Fruit fly (Drosophila melanogaster): Measurements from ENCODE around the gene CG2120.

DNA sequence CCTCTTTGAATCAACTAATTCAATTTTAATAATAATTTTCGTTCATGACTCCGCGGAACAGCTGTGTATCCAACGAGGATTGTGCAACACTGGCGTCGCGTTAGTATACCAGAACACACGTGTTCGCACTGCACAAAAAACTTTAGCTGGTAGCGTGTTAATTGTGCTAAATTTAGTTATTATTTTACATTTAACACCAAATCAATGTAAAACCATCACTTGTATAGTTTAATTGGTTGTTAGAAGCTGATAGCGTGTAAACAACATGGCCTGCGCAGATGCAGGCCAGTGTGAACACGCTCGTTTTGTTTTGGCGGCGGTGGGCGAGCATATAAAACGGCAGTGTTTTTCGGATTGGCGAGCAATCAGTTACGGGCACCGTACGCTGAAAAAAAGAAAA is 21.7 kb downstream of the CG2120 start, which contains the start of the genes Traf6 and GIIIspla2:
- TF ChIP-seq CG6792 (GFP tag; optimal IDR thresholded peaks at IDR 0.05): peak; percentile 42
- peak; percentile 80 for TF ChIP-seq CG31627 (GFP tag; optimal IDR thresholded peaks at IDR 0.05)
- no peak for TF ChIP-seq vri (GFP tag; optimal IDR thresholded peaks at IDR 0.05)
- TF ChIP-seq Smox (GFP tag; optimal IDR thresholded peaks at IDR 0.05): no peak
- peak; percentile 75 for TF ChIP-seq Hr39 (GFP tag; optimal IDR thresholded peaks at IDR 0.05)
- peak; percentile 87 for TF ChIP-seq Sox14 (GFP tag; optimal IDR thresholded peaks at IDR 0.05)
- peak; percentile 64; the same call in 1 of the 2 replicates for TF ChIP-seq CG11294 (GFP tag; IDR thresholded peaks at IDR 0.05)
- no peak for TF ChIP-seq CG9139 (GFP tag; optimal IDR thresholded peaks at IDR 0.05)
